Fruit fly (Drosophila melanogaster) whole organism, prepupa: Measurements from ENCODE around the gene snky.

ENCODE experiments used
- Blimp-1 ChIP-seq: fragments of 200-800 bp; sonication (Bioruptor generic); optimal IDR thresholded peaks from 3 replicates; lab custom pipeline; 2017; ENCODE audit warnings: missing biosample characterization, missing genetic modification characterization, mild to moderate bottlenecking, moderate library complexity, missing genetic modification reagents
- CG10631 ChIP-seq: fragments of 200-800 bp; sonication (Bioruptor generic); optimal IDR thresholded peaks from 2 replicates; lab custom pipeline; 2016; ENCODE audit warnings: missing biosample characterization, missing genetic modification characterization
- CG10669 ChIP-seq: fragments of 200-800 bp; sonication (Bioruptor generic); optimal IDR thresholded peaks from 3 replicates; lab custom pipeline; 2018; ENCODE audit warnings: missing biosample characterization, mild to moderate bottlenecking, missing genetic modification characterization, moderate library complexity
- CG11294 ChIP-seq: fragments of 200-800 bp; sonication (Bioruptor generic); IDR thresholded peaks from 2 replicates; pipeline ENCODE4 v1.3.6; 2022; ENCODE audit warnings: missing biosample characterization, missing genetic modification characterization
- CG11762 ChIP-seq: fragments of 200-800 bp; sonication (Bioruptor generic); optimal IDR thresholded peaks from 3 replicates; lab custom pipeline; 2016; ENCODE audit warnings: missing biosample characterization, missing genetic modification characterization; ENCODE audit not compliant: insufficient read depth
- CG11902 ChIP-seq: fragments of 200-800 bp; sonication (Bioruptor generic); optimal IDR thresholded peaks from 3 replicates; lab custom pipeline; 2016; ENCODE audit warnings: missing biosample characterization, missing genetic modification characterization
- CG15336 ChIP-seq: fragments of 200-800 bp; sonication (Bioruptor generic); IDR thresholded peaks from 2 replicates; pipeline ENCODE4 v1.3.6; 2022; ENCODE audit warnings: missing biosample characterization, missing genetic modification characterization
- CG1621 ChIP-seq: fragments of 200-800 bp; sonication (Bioruptor generic); optimal IDR thresholded peaks from 3 replicates; lab custom pipeline; 2018; ENCODE audit warnings: missing biosample characterization, mild to moderate bottlenecking, missing genetic modification characterization
- CG16779 ChIP-seq: fragments of 200-800 bp; sonication (Bioruptor generic); optimal IDR thresholded peaks from 3 replicates; lab custom pipeline; 2017; ENCODE audit warnings: missing biosample characterization, mild to moderate bottlenecking, missing genetic modification characterization
- CG3032 ChIP-seq: fragments of 200-800 bp; optimal IDR thresholded peaks from 2 replicates; lab custom pipeline; 2019; ENCODE audit warnings: missing biosample characterization, mild to moderate bottlenecking, missing genetic modification characterization, moderate library complexity
- CG31627 ChIP-seq: fragments of 200-800 bp; sonication (Bioruptor generic); optimal IDR thresholded peaks from 3 replicates; lab custom pipeline; 2016; ENCODE audit warnings: missing biosample characterization, missing genetic modification characterization
- CG34406 ChIP-seq: fragments of 200-800 bp; sonication (Bioruptor generic); optimal IDR thresholded peaks from 3 replicates; lab custom pipeline; 2016; ENCODE audit warnings: missing biosample characterization, missing genetic modification characterization
- CG3919 ChIP-seq: fragments of 200-800 bp; sonication (Bioruptor generic); optimal IDR thresholded peaks from 3 replicates; lab custom pipeline; 2016; ENCODE audit warnings: missing biosample characterization, missing genetic modification characterization
- CG4318 ChIP-seq: fragments of 200-800 bp; sonication (Bioruptor generic); optimal IDR thresholded peaks from 3 replicates; lab custom pipeline; 2017; ENCODE audit warnings: missing biosample characterization, mild to moderate bottlenecking, missing genetic modification characterization
- CG6276 ChIP-seq: fragments of 200-800 bp; sonication (Bioruptor generic); optimal IDR thresholded peaks from 2 replicates; lab custom pipeline; 2017; ENCODE audit warnings: missing biosample characterization, mild to moderate bottlenecking, missing genetic modification characterization
- CG6792 ChIP-seq: fragments of 200-800 bp; sonication (Bioruptor generic); optimal IDR thresholded peaks from 3 replicates; lab custom pipeline; 2016; ENCODE audit warnings: missing biosample characterization, missing genetic modification characterization
- CG6808 ChIP-seq: fragments of 200-800 bp; sonication (Bioruptor generic); optimal IDR thresholded peaks from 3 replicates; lab custom pipeline; 2017; ENCODE audit warnings: missing biosample characterization, missing genetic modification characterization, mild to moderate bottlenecking, moderate library complexity, missing genetic modification reagents
- CG6854 ChIP-seq: fragments of 200-800 bp; sonication (Bioruptor generic); optimal IDR thresholded peaks from 2 replicates; lab custom pipeline; 2017; ENCODE audit warnings: missing biosample characterization, mild to moderate bottlenecking, missing genetic modification characterization
- CG7368 ChIP-seq: fragments of 200-800 bp; sonication (Bioruptor generic); optimal IDR thresholded peaks from 3 replicates; lab custom pipeline; 2016; ENCODE audit warnings: missing biosample characterization, missing genetic modification characterization
- CG8632 ChIP-seq: fragments of 200-800 bp; sonication (Bioruptor generic); optimal IDR thresholded peaks from 3 replicates; lab custom pipeline; 2016; ENCODE audit warnings: missing biosample characterization, missing genetic modification characterization
- CG9139 ChIP-seq: fragments of 200-800 bp; sonication (Bioruptor generic); optimal IDR thresholded peaks from 3 replicates; lab custom pipeline; 2017; ENCODE audit warnings: missing biosample characterization, mild to moderate bottlenecking, missing genetic modification characterization
- Eip75B ChIP-seq: fragments of 200-800 bp; sonication (Bioruptor generic); optimal IDR thresholded peaks from 3 replicates; lab custom pipeline; 2016; ENCODE audit warnings: missing biosample characterization, missing genetic modification characterization
- Eip78C ChIP-seq: fragments of 200-800 bp; sonication (Bioruptor generic); peaks from one replicate; lab custom pipeline; 2016; ENCODE audit warnings: missing biosample characterization, missing genetic modification characterization
- Eip93F ChIP-seq: fragments of 200-800 bp; sonication (Bioruptor generic); optimal IDR thresholded peaks from 2 replicates; lab custom pipeline; 2016; ENCODE audit warnings: missing biosample characterization, mild to moderate bottlenecking, missing genetic modification characterization
- Ets21C ChIP-seq: fragments of 200-800 bp; sonication (Bioruptor generic); optimal IDR thresholded peaks from 3 replicates; lab custom pipeline; 2016; ENCODE audit warnings: missing biosample characterization, missing genetic modification characterization
- Ets96B ChIP-seq: fragments of 200-800 bp; optimal IDR thresholded peaks from 2 replicates; lab custom pipeline; 2019; ENCODE audit warnings: missing biosample characterization, mild to moderate bottlenecking, missing genetic modification characterization, moderate library complexity
- Gug ChIP-seq: fragments of 200-800 bp; sonication (Bioruptor generic); IDR thresholded peaks from 2 replicates; pipeline ENCODE4 v1.3.6; 2022; ENCODE audit warnings: missing biosample characterization, missing genetic modification characterization
- Hr38 ChIP-seq: sonication (Bioruptor generic); optimal IDR thresholded peaks from 2 replicates; lab custom pipeline; 2016; ENCODE audit warnings: missing biosample characterization, missing genetic modification characterization
- Hr39 ChIP-seq: fragments of 200-800 bp; sonication (Bioruptor generic); optimal IDR thresholded peaks from 2 replicates; lab custom pipeline; 2016; ENCODE audit warnings: missing biosample characterization, missing genetic modification characterization
- Hr4 ChIP-seq: fragments of 200-800 bp; sonication (Bioruptor generic); optimal IDR thresholded peaks from 3 replicates; lab custom pipeline; 2016; ENCODE audit warnings: missing biosample characterization, missing genetic modification characterization
- Lpt ChIP-seq: fragments of 200-800 bp; sonication (Bioruptor generic); optimal IDR thresholded peaks from 3 replicates; lab custom pipeline; 2016; ENCODE audit warnings: missing biosample characterization, missing genetic modification characterization
- OdsH ChIP-seq: fragments of 200-800 bp; sonication (Bioruptor generic); optimal IDR thresholded peaks from 3 replicates; lab custom pipeline; 2016; ENCODE audit warnings: missing biosample characterization, missing genetic modification characterization
- Sox102F ChIP-seq: fragments of 200-800 bp; sonication (Bioruptor generic); optimal IDR thresholded peaks from 2 replicates; lab custom pipeline; 2016; ENCODE audit warnings: missing biosample characterization, mild to moderate bottlenecking, missing genetic modification characterization
- Sox14 ChIP-seq: fragments of 200-800 bp; sonication (Bioruptor generic); optimal IDR thresholded peaks from 3 replicates; lab custom pipeline; 2016; ENCODE audit warnings: missing biosample characterization, missing genetic modification characterization
- achi ChIP-seq: fragments of 200-800 bp; sonication (Bioruptor generic); optimal IDR thresholded peaks from 3 replicates; lab custom pipeline; 2016; ENCODE audit warnings: missing biosample characterization, missing genetic modification characterization
- cyc ChIP-seq: fragments of 200-800 bp; sonication (Bioruptor generic); optimal IDR thresholded peaks from 3 replicates; lab custom pipeline; 2016; ENCODE audit warnings: missing biosample characterization, missing genetic modification characterization
- dac ChIP-seq: fragments of 200-800 bp; sonication (Bioruptor generic); optimal IDR thresholded peaks from 2 replicates; lab custom pipeline; 2017; ENCODE audit warnings: missing biosample characterization, mild to moderate bottlenecking, missing genetic modification characterization
- dsx ChIP-seq: fragments of 200-800 bp; optimal IDR thresholded peaks from 3 replicates; lab custom pipeline; 2019; ENCODE audit warnings: missing biosample characterization, mild to moderate bottlenecking, missing genetic modification characterization, moderate library complexity; ENCODE audit not compliant: poor library complexity, severe bottlenecking
- eg ChIP-seq: fragments of 200-800 bp; sonication (Bioruptor generic); IDR thresholded peaks from 3 replicates; pipeline ENCODE4 v1.3.6; 2022; ENCODE audit warnings: missing biosample characterization, missing genetic modification characterization
- esn ChIP-seq: fragments of 200-800 bp; sonication (Bioruptor generic); optimal IDR thresholded peaks from 2 replicates; lab custom pipeline; 2016; ENCODE audit warnings: missing biosample characterization, mild to moderate bottlenecking, missing genetic modification characterization, moderate library complexity
- fd59A ChIP-seq: fragments of 200-800 bp; sonication (Bioruptor generic); optimal IDR thresholded peaks from 2 replicates; lab custom pipeline; 2017; ENCODE audit warnings: missing biosample characterization, mild to moderate bottlenecking, missing genetic modification characterization, missing genetic modification reagents
- fkh ChIP-seq: fragments of 200-800 bp; sonication (Bioruptor generic); optimal IDR thresholded peaks from 3 replicates; lab custom pipeline; 2017; ENCODE audit warnings: missing biosample characterization, mild to moderate bottlenecking, missing genetic modification characterization, moderate library complexity
- lz ChIP-seq: fragments of 200-800 bp; sonication (Bioruptor generic); optimal IDR thresholded peaks from 3 replicates; lab custom pipeline; 2016; ENCODE audit warnings: missing biosample characterization, missing genetic modification characterization
- net ChIP-seq: fragments of 200-800 bp; sonication (Bioruptor generic); optimal IDR thresholded peaks from 3 replicates; lab custom pipeline; 2016; ENCODE audit warnings: missing biosample characterization, missing genetic modification characterization
- spab ChIP-seq: fragments of 200-800 bp; sonication (Bioruptor generic); optimal IDR thresholded peaks from 2 replicates; lab custom pipeline; 2017; ENCODE audit warnings: missing biosample characterization, mild to moderate bottlenecking, missing genetic modification characterization, missing genetic modification reagents
- ss ChIP-seq, 2 experiments: fragments of 200-800 bp; sonication (Bioruptor generic); optimal IDR thresholded peaks; 2 replicates in 1 of 2; 3 replicates in 1 of 2; lab custom pipeline; 2017 to 2018; ENCODE audit warnings: mild to moderate bottlenecking in 2 of 2, missing biosample characterization in 2 of 2, missing genetic modification characterization in 2 of 2, moderate library complexity in 1 of 2
- svp ChIP-seq: fragments of 200-800 bp; sonication (Bioruptor generic); peaks from one replicate; lab custom pipeline; 2016; ENCODE audit warnings: missing biosample characterization, missing genetic modification characterization

The snky gene

DNA sequence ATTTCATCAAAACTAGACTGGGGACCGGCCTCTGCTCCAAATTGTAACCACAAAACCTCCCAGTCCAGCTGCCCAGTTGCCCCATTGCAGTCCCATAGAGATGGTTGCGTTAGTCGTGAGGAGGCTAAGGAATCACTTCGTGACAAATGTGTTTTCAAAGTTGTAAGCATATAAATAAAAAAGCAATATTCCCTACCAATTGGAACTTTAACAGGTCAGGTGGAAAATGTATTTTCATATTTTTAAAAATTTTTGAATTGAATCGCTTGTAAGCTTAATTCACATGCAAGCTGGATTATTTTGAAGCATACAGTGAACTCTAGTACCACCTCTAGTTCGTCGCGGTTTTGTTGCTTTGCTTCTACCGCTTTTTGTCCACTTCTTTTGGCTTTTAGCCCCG lies 6.1 kb downstream of the snky start (continued):
- TF ChIP-seq Lpt (GFP tag; lab: Kevin White, UChicago) (peak; percentile 50), eg (GFP tag; lab: Robert Waterston, UW) (no peak), CG6276 (GFP tag; lab: Kevin White, UChicago) (peak; percentile 31), Hr39 (no peak), CG1621 (no peak), lz (GFP tag; lab: Kevin White, UChicago) (no peak), OdsH (peak; percentile 55), CG11294 (no peak), ss (GFP tag; optimal IDR thresholded peaks at IDR 0.05; lab: Kevin White, UChicago) (no peak), CG8632 (no peak), dsx (no peak), CG11762 (GFP tag; lab: Kevin White, UChicago) (no peak), CG16779 (no peak), Ets96B (tag; lab: Kevin White, UChicago) (peak; percentile 42), Gug (GFP tag; lab: Robert Waterston, UW) (no peak; the same call in 1 of the 2 replicates), Sox14 (peak; percentile 43), CG3919 (GFP tag; lab: Kevin White, UChicago) (peak; percentile 13), CG31627 (GFP tag; lab: Kevin White, UChicago) (no peak), svp (peak; percentile 41), Eip75B (GFP tag; lab: Kevin White, UChicago) (peak; percentile 22), cyc (GFP tag; lab: Kevin White, UChicago) (no peak), Eip78C (GFP tag; lab: Kevin White, UChicago) (peak; percentile 73), CG4318 (GFP tag; lab: Kevin White, UChicago) (peak; percentile 48), esn (peak; percentile 7), achi (GFP tag; lab: Kevin White, UChicago) (peak; percentile 58), CG34406 (GFP tag; lab: Kevin White, UChicago) (no peak), Sox102F (GFP tag; lab: Kevin White, UChicago) (peak; percentile 3), CG10631 (GFP tag; lab: Kevin White, UChicago) (peak; percentile 56), fd59A (GFP tag; lab: Kevin White, UChicago) (peak; percentile 13)
- TF ChIP-seq, all 60 proteins: peak for 28

dm6 chr3L:13182337-13182736 lies 8.1 kb downstream of the snky start:
- TF ChIP-seq CG1621 (no peak), CG10669 (GFP tag; lab: Kevin White, UChicago) (peak; percentile 7), CG9139 (GFP tag; lab: Kevin White, UChicago) (no peak), Eip93F (GFP tag; lab: Kevin White, UChicago) (no peak), svp (peak; percentile 62), CG6854 (no peak), CG15336 (GFP tag; lab: Robert Waterston, UW) (no peak), OdsH (peak; percentile 40), CG3919 (GFP tag; lab: Kevin White, UChicago) (peak; percentile 31), Eip75B (GFP tag; lab: Kevin White, UChicago) (no peak), CG10631 (GFP tag; lab: Kevin White, UChicago) (no peak), Hr38 (GFP tag; lab: Kevin White, UChicago) (no peak), Ets21C (GFP tag; lab: Kevin White, UChicago) (no peak), CG6792 (no peak), Gug (GFP tag; lab: Robert Waterston, UW) (no peak), CG31627 (GFP tag; lab: Kevin White, UChicago) (peak; percentile 52), achi (GFP tag; lab: Kevin White, UChicago) (peak; percentile 45), CG16779 (no peak), CG6808 (GFP tag; lab: Kevin White, UChicago) (no peak), net (GFP tag; lab: Kevin White, UChicago) (no peak), CG11294 (no peak), Sox102F (GFP tag; lab: Kevin White, UChicago) (peak; percentile 29), cyc (GFP tag; lab: Kevin White, UChicago) (peak; percentile 40), CG3032 (tag; lab: Kevin White, UChicago) (no peak), dac (no peak), spab (GFP tag; lab: Kevin White, UChicago) (no peak), CG7368 (GFP tag; lab: Kevin White, UChicago) (no peak), dsx (peak; percentile 11), Hr39 (peak; percentile 54), fkh (GFP tag; lab: Kevin White, UChicago) (no peak), Ets96B (tag; lab: Kevin White, UChicago) (peak; percentile 20), Blimp-1 (no peak), CG11762 (GFP tag; lab: Kevin White, UChicago) (no peak), Hr4 (GFP tag; lab: Kevin White, UChicago) (no peak), CG11902 (GFP tag; lab: Kevin White, UChicago) (no peak), Sox14 (peak; percentile 46), Eip78C (GFP tag; lab: Kevin White, UChicago) (peak; percentile 61), CG8632 (peak; percentile 3), CG34406 (GFP tag; lab: Kevin White, UChicago) (peak; percentile 23)
